Worm (Caenorhabditis elegans) whole organism, L4 larva: ENCODE measurements around the gene mig-21.

Experiments
- attf-4 ChIP-seq: sonication (generic microtip); optimal IDR thresholded peaks from 3 replicates; lab custom pipeline; 2017; ENCODE audit warnings: missing biosample characterization, missing genetic modification characterization
- ceh-44 ChIP-seq: fragments of 200-800 bp; sonication (Bioruptor generic); IDR thresholded peaks from 2 replicates; pipeline ENCODE4 v1.3.6; 2022; ENCODE audit warnings: missing genetic modification reagents, missing genetic modification characterization, missing compliant biosample characterization
- daf-16 ChIP-seq, 3 experiments: sonication (generic microtip); optimal IDR thresholded peaks; 2 replicates each; lab custom pipeline; 2016 to 2017; ENCODE audit warnings: missing genetic modification characterization in 3 of 3, missing genetic modification reagents in 3 of 3, mild to moderate bottlenecking in 2 of 3, missing compliant biosample characterization in 2 of 3, missing biosample characterization in 1 of 3, moderate library complexity in 1 of 3
- dmd-6 ChIP-seq: fragments of 200-800 bp; sonication (Bioruptor generic); IDR thresholded peaks from 2 replicates; pipeline ENCODE4 v1.3.6; 2022; ENCODE audit warnings: missing genetic modification reagents, missing genetic modification characterization, missing compliant biosample characterization
- dmd-8 ChIP-seq: fragments of 200-800 bp; sonication (Bioruptor generic); IDR thresholded peaks from 2 replicates; pipeline ENCODE4 v1.3.6; 2022; ENCODE audit warnings: missing genetic modification characterization, missing compliant biosample characterization
- fkh-10 ChIP-seq: fragments of 150-350 bp; optimal IDR thresholded peaks from 2 replicates; lab custom pipeline; 2014; ENCODE audit warnings: missing biosample characterization, missing genetic modification reagents, missing genetic modification characterization
- hlh-30 ChIP-seq: sonication (generic microtip); optimal IDR thresholded peaks from 2 replicates; lab custom pipeline; 2017; ENCODE audit warnings: antibody characterized with exemption, mild to moderate bottlenecking, missing genetic modification characterization, missing compliant biosample characterization; ENCODE audit not compliant: insufficient read depth
- jun-1 ChIP-seq: fragments of 150-350 bp; optimal IDR thresholded peaks from 2 replicates; lab custom pipeline; 2014; ENCODE audit warnings: missing biosample characterization, missing genetic modification reagents, missing genetic modification characterization
- mdl-1 ChIP-seq, 2 experiments: fragments of 150-350 bp in 1 of 2; sonication (generic microtip) in 1 of 2; optimal IDR thresholded peaks; 2 replicates each; lab custom pipeline; 2014 to 2017; ENCODE audit warnings: missing biosample characterization in 2 of 2, missing genetic modification characterization in 2 of 2
- nhr-41 ChIP-seq: fragments of 200-800 bp; sonication (Bioruptor generic); IDR thresholded peaks from 2 replicates; pipeline ENCODE4 v1.3.6; 2022; ENCODE audit warnings: missing genetic modification reagents, missing genetic modification characterization, missing compliant biosample characterization
- pha-4 ChIP-seq, 2 experiments: fragments of 150-350 bp in 1 of 2; fragments of 200-800 bp in 1 of 2; sonication (Bioruptor generic) in 1 of 2; IDR thresholded peaks in 1 of 2; optimal IDR thresholded peaks in 1 of 2; 2 replicates each; pipeline versions ENCODE4 v1.3.6 to Lab custom; 2014 to 2022; ENCODE audit warnings: missing genetic modification characterization in 2 of 2, missing genetic modification reagents in 2 of 2, missing biosample characterization in 1 of 2, missing compliant biosample characterization in 1 of 2
- snpc-4 ChIP-seq: fragments of 150-350 bp; optimal IDR thresholded peaks from 2 replicates; lab custom pipeline; 2014; ENCODE audit warnings: missing biosample characterization, missing genetic modification characterization
- unc-39 ChIP-seq: sonication (generic microtip); optimal IDR thresholded peaks from 2 replicates; lab custom pipeline; 2017; ENCODE audit warnings: missing biosample characterization, missing genetic modification characterization

DNA sequence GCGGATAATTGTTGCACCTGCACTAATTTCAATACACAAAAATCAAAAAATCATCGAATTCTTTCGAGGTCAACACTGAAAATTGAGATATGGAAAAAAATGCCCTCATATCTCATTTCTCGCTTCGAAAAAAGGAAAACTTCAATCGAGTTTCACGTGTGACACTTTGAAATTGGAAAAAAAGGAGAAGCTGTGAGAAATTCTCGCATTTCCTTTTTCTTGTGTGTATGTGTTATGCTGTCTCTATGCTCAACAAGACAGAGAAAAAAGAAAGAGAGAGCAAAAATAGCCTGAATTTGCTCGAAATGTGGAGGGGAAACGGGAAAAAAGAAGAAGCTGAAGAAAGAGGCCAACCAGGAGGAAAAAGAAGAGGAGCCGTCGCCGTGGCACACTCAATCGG is 31.8 kb downstream of the mig-21 start:
- no peak for TF ChIP-seq jun-1 (tag; lab: Kevin White, UChicago)
- no peak for TF ChIP-seq unc-39 (tag; lab: Kevin White, UChicago)
- TF ChIP-seq attf-4 (tag; lab: Kevin White, UChicago): no peak
- TF ChIP-seq fkh-10 (GFP tag; lab: Kevin White, UChicago): peak; percentile 63
- no peak for TF ChIP-seq daf-16 (GFP tag; optimal IDR thresholded peaks at IDR 0.05; lab: Kevin White, UChicago)
- TF ChIP-seq daf-16 (tag; optimal IDR thresholded peaks at IDR 0.05; lab: Kevin White, UChicago): no peak
- TF ChIP-seq ceh-44: no peak
- no peak for TF ChIP-seq nhr-41 (GFP tag; lab: Robert Waterston, UW)
- no peak for TF ChIP-seq dmd-8 (GFP tag; lab: Robert Waterston, UW)
- peak; percentile 4 for TF ChIP-seq hlh-30
- TF ChIP-seq mdl-1 (tag; optimal IDR thresholded peaks at IDR 0.05; lab: Kevin White, UChicago): peak in 1 of 2 experiments; percentile 20
- no peak for TF ChIP-seq snpc-4 (tag; lab: Kevin White, UChicago)
- no peak for TF ChIP-seq pha-4 (GFP tag; IDR thresholded peaks at IDR 0.05; lab: Robert Waterston, UW)
- TF ChIP-seq pha-4 (tag; optimal IDR thresholded peaks at IDR 0.05; lab: Kevin White, UChicago): no peak
- no peak for TF ChIP-seq dmd-6
